Worm (Caenorhabditis elegans): ENCODE results near the gene gly-10.
A peak's percentile ranks its signal among the peaks of the same experiment; 100 is the strongest.

The gly-10 gene

DNA sequence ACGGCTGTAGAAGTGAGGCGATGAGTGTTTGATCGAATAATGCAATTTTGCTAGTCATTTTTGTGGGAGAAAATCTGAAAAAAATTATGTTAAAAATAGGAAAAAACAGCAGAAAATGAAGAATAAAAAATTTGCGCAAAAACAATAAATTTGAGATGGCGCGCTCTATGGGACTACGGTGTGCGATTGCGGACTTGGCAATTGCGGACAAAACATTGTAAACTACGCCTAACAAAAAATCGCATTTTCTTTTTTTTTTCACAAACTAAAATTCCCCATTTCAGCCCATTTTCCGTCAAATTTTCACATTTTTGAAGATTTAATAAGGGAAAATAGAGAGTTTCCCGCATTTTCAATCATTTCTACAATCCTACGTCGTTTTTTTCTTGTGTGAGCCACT, 9.8 kb downstream of the gly-10 start, which contains the start of the genes sas-6 and Y45F10D.7 (continued):
- no peak for TF ChIP-seq rnt-1 (tag; optimal IDR thresholded peaks at IDR 0.05)
- no peak for TF ChIP-seq mec-3 (tag; optimal IDR thresholded peaks at IDR 0.05; ENCODE audit: borderline replicate concordance)
- TF ChIP-seq unc-86 (tag; optimal IDR thresholded peaks at IDR 0.05) = peak; percentile 32
- no peak for TF ChIP-seq ceh-24 (tag; optimal IDR thresholded peaks at IDR 0.05)
- TF ChIP-seq ceh-19 (GFP tag; optimal IDR thresholded peaks at IDR 0.05) = no peak
- no peak for TF ChIP-seq unc-3 (GFP tag; conservative IDR thresholded peaks at IDR 0.05)
- TF ChIP-seq unc-3 (tag; optimal IDR thresholded peaks at IDR 0.05) = no peak
- TF ChIP-seq hlh-30 (tag; optimal IDR thresholded peaks at IDR 0.05; ENCODE audit: insufficient read depth) = no peak
- no peak for TF ChIP-seq ceh-45 (GFP tag; IDR thresholded peaks at IDR 0.05)
- peak; percentile 15 for TF ChIP-seq C08G9.2 (tag; optimal IDR thresholded peaks at IDR 0.05)
- TF ChIP-seq ceh-31 (tag; optimal IDR thresholded peaks at IDR 0.05) = peak; percentile 40
- no peak for TF ChIP-seq pat-9 (tag; optimal IDR thresholded peaks at IDR 0.05)
- TF ChIP-seq sox-4 (tag; optimal IDR thresholded peaks at IDR 0.05) = no peak
- no peak for TF ChIP-seq unc-55 (GFP tag; optimal IDR thresholded peaks at IDR 0.05)
- peak; percentile 37 for TF ChIP-seq ceh-34 (tag; optimal IDR thresholded peaks at IDR 0.05)
- TF ChIP-seq hlh-13 (GFP tag; optimal IDR thresholded peaks at IDR 0.05) = no peak
- TF ChIP-seq zip-5 (tag; optimal IDR thresholded peaks at IDR 0.05) = no peak
- no peak for TF ChIP-seq elt-4 (tag; optimal IDR thresholded peaks at IDR 0.05)
- TF ChIP-seq gmeb-2 (tag; optimal IDR thresholded peaks at IDR 0.05) = no peak
- TF ChIP-seq ceh-9 (tag; optimal IDR thresholded peaks at IDR 0.05) = no peak
- peak; percentile 13 for TF ChIP-seq ceh-18 (tag; optimal IDR thresholded peaks at IDR 0.05)
- peak; percentile 55 for TF ChIP-seq elt-2 (tag; optimal IDR thresholded peaks at IDR 0.05)
- TF ChIP-seq eyg-1 (tag; optimal IDR thresholded peaks at IDR 0.05) = no peak
- TF ChIP-seq sox-2 (GFP tag; IDR thresholded peaks at IDR 0.05) = no peak
- no peak for TF ChIP-seq ttx-3 (tag; optimal IDR thresholded peaks at IDR 0.05)
- TF ChIP-seq pag-3 (tag; optimal IDR thresholded peaks at IDR 0.05; ENCODE audit: borderline replicate concordance) = no peak

DNA sequence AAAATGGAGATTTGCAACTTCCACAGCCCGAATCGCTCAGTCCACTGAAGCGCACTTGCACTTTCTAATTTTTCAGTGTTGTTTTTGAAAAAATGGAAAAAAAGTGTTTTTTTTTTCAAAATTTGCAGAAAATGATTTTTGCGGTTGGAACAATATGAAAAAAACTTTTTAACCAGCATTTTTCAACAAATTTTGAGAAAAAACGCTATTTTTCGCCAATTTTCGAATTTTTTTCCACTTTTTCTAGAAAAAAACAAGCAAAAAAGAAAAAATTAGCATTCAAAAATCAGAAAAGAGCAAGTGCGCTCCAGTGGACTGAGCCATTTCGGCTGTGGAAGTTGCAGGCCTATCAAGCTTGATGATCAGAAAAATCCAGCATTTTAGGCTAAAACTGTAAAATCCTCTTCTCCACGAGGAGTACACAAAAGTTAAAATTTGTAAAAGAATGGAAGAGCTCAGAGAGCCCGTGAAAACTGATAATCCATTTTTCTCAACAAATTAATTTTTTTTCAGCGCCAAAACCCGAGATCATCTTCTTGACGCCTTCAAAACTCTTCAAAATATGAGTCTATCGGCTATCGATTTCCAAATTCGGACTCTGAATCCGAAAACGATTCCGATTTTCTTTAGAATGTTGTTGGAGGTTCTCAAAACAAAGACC, 16.5 kb downstream of the gly-10 start:
- TF ChIP-seq lin-11 (tag; optimal IDR thresholded peaks at IDR 0.05) = no peak
- TF ChIP-seq K02D7.2 (tag; optimal IDR thresholded peaks at IDR 0.05) = no peak
- no peak for TF ChIP-seq ceh-6 (GFP tag; optimal IDR thresholded peaks at IDR 0.05)
- TF ChIP-seq ceh-45 (GFP tag; IDR thresholded peaks at IDR 0.05) = no peak
- TF ChIP-seq madf-2 (tag; optimal IDR thresholded peaks at IDR 0.05) = no peak
- no peak for TF ChIP-seq sdc-2 (tag; optimal IDR thresholded peaks at IDR 0.05)
- no peak for TF ChIP-seq ceh-48 (tag; optimal IDR thresholded peaks at IDR 0.05)
- no peak for TF ChIP-seq ztf-16 (tag; optimal IDR thresholded peaks at IDR 0.05)
- TF ChIP-seq hlh-8 (tag; optimal IDR thresholded peaks at IDR 0.05) = no peak
- TF ChIP-seq rnt-1 (tag; optimal IDR thresholded peaks at IDR 0.05) = no peak
- TF ChIP-seq ceh-2 (tag; optimal IDR thresholded peaks at IDR 0.05) = no peak
- no peak for TF ChIP-seq mec-3 (tag; optimal IDR thresholded peaks at IDR 0.05; ENCODE audit: borderline replicate concordance)
- no peak for TF ChIP-seq pqm-1 (tag; optimal IDR thresholded peaks at IDR 0.05)

DNA sequence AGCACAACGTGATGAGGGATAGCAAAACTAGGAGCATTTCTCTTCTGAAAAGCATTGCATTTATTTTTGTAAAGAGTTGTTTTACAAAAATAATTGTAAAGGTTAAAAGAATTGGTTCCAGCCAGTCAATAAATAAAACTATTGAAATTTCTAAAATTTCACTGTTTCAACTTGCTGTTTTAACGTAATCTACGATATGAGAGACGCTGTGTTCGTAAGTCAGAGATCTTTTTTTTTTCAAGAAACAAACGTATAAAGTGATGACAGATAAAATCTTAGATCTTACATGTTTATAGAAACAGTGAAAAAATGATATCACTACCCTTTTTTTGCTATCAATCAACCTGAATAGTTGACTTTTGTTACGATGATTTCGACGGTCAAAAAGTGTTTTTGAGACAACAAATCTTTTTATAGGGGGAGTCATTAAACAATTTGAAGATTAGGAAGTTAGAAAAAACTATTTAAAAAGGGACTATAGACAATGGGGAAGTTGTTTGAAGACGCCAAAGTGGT, 19.0 kb downstream of the gly-10 start, which contains the start of gene Y45F10D.6:
Y45F10D.6 (minus strand) TSS at position 51 of the 516 bp plus-strand sequence.
- TF ChIP-seq ceh-24 (tag; optimal IDR thresholded peaks at IDR 0.05) = no peak
- no peak for TF ChIP-seq ama-1 (optimal IDR thresholded peaks at IDR 0.05)
- no peak for TF ChIP-seq hlh-13 (GFP tag; optimal IDR thresholded peaks at IDR 0.05)
- no peak for TF ChIP-seq fkh-6 (tag; optimal IDR thresholded peaks at IDR 0.05)
- no peak for TF ChIP-seq fax-1 (tag; optimal IDR thresholded peaks at IDR 0.05)
- no peak for TF ChIP-seq zip-5 (tag; optimal IDR thresholded peaks at IDR 0.05)
- no peak for TF ChIP-seq ceh-22 (tag; optimal IDR thresholded peaks at IDR 0.05)
- TF ChIP-seq elt-2 (tag; optimal IDR thresholded peaks at IDR 0.05) = no peak
- TF ChIP-seq ceh-19 (GFP tag; optimal IDR thresholded peaks at IDR 0.05) = no peak
- TF ChIP-seq unc-42 (tag; optimal IDR thresholded peaks at IDR 0.05) = no peak
- TF ChIP-seq ceh-30 (tag; optimal IDR thresholded peaks at IDR 0.05) = no peak
- TF ChIP-seq ztf-16 (tag; optimal IDR thresholded peaks at IDR 0.05) = no peak
- no peak for TF ChIP-seq ceh-2 (tag; optimal IDR thresholded peaks at IDR 0.05)
- TF ChIP-seq pat-9 (tag; optimal IDR thresholded peaks at IDR 0.05) = no peak
- TF ChIP-seq ceh-34 (tag; optimal IDR thresholded peaks at IDR 0.05) = no peak
- no peak for TF ChIP-seq nfya-1 (tag; optimal IDR thresholded peaks at IDR 0.05)
